Worm (Caenorhabditis elegans) whole organism, L1 larva: Measurements from ENCODE around the gene F56A8.8.

Experiments
- F16B12.6 ChIP-seq: fragments of 150-350 bp; optimal IDR thresholded peaks from 2 replicates; lab custom pipeline; 2014; ENCODE audit warnings: missing biosample characterization, missing genetic modification characterization
- aha-1 ChIP-seq: fragments of 150-350 bp; optimal IDR thresholded peaks from 2 replicates; lab custom pipeline; 2014; ENCODE audit warnings: missing biosample characterization, missing genetic modification characterization
- ceh-88 ChIP-seq: fragments of 200-800 bp; sonication (Bioruptor generic); IDR thresholded peaks from 2 replicates; pipeline ENCODE4 v1.3.6; 2022; ENCODE audit warnings: missing genetic modification characterization, missing compliant biosample characterization
- ces-1 ChIP-seq: fragments of 150-350 bp; optimal IDR thresholded peaks from 2 replicates; lab custom pipeline; 2014; ENCODE audit warnings: missing biosample characterization, missing genetic modification reagents, missing genetic modification characterization
- dpl-1 ChIP-seq, 3 experiments: fragments of 150-350 bp in 2 of 3; sonication (generic microtip) in 1 of 3; optimal IDR thresholded peaks; 2 replicates each; lab custom pipeline; 2014 to 2017; ENCODE audit warnings: missing biosample characterization in 3 of 3, missing genetic modification characterization in 3 of 3, missing genetic modification reagents in 3 of 3
- efl-1 ChIP-seq, 4 experiments: fragments of 150-350 bp; optimal IDR thresholded peaks in 3 of 4; peaks in 1 of 4; 1 replicate in 1 of 4; 2 replicates in 3 of 4; lab custom pipeline; 2014; ENCODE audit warnings: missing biosample characterization in 2 of 4, missing genetic modification characterization in 2 of 4, missing genetic modification reagents in 2 of 4
- egl-13 ChIP-seq: sonication (generic microtip); optimal IDR thresholded peaks from 2 replicates; lab custom pipeline; 2016; ENCODE audit warnings: missing genotype, missing genetic modification reagents, missing genetic modification characterization, missing compliant biosample characterization
- fkh-10 ChIP-seq: sonication (generic microtip); optimal IDR thresholded peaks from 2 replicates; lab custom pipeline; 2017; ENCODE audit warnings: missing biosample characterization, missing genetic modification reagents, missing genetic modification characterization
- fos-1 ChIP-seq: fragments of 150-350 bp; optimal IDR thresholded peaks from 2 replicates; lab custom pipeline; 2014; ENCODE audit warnings: missing biosample characterization, missing genetic modification characterization
- hpl-2 ChIP-seq: fragments of 150-350 bp; optimal IDR thresholded peaks from 2 replicates; lab custom pipeline; 2014; ENCODE audit warnings: missing biosample characterization, missing genetic modification reagents, missing genetic modification characterization
- irx-1 ChIP-seq: sonication (generic microtip); optimal IDR thresholded peaks from 2 replicates; lab custom pipeline; 2016; ENCODE audit warnings: missing genetic modification characterization, missing compliant biosample characterization
- lin-13 ChIP-seq: fragments of 150-350 bp; optimal IDR thresholded peaks from 2 replicates; lab custom pipeline; 2014; ENCODE audit warnings: missing biosample characterization, missing genetic modification reagents, missing genetic modification characterization
- lin-14 ChIP-seq: fragments of 200-800 bp; sonication (Bioruptor generic); optimal IDR thresholded peaks from 2 replicates; lab custom pipeline; 2018; ENCODE audit warnings: mild to moderate bottlenecking, missing genetic modification characterization, moderate library complexity, missing compliant biosample characterization
- lin-39 ChIP-seq: fragments of 150-350 bp; optimal IDR thresholded peaks from 2 replicates; lab custom pipeline; 2014; ENCODE audit warnings: missing biosample characterization, missing genetic modification reagents, missing genetic modification characterization
- mdl-1 ChIP-seq, 2 experiments: fragments of 150-350 bp; optimal IDR thresholded peaks; 2 replicates each; lab custom pipeline; 2014 to 2017; ENCODE audit warnings: missing biosample characterization in 2 of 2, missing genetic modification characterization in 2 of 2, inconsistent platforms in 1 of 2
- mef-2 ChIP-seq: fragments of 150-350 bp; optimal IDR thresholded peaks from 2 replicates; lab custom pipeline; 2014; ENCODE audit warnings: missing biosample characterization, missing genetic modification characterization
- nhr-237 ChIP-seq: fragments of 150-350 bp; optimal IDR thresholded peaks from 2 replicates; lab custom pipeline; 2014; ENCODE audit warnings: missing biosample characterization, missing genetic modification characterization
- nhr-76 ChIP-seq: sonication (generic microtip); optimal IDR thresholded peaks from 2 replicates; lab custom pipeline; 2017; ENCODE audit warnings: missing biosample characterization, missing genetic modification characterization
- nhr-77 ChIP-seq: fragments of 150-350 bp; optimal IDR thresholded peaks from 2 replicates; lab custom pipeline; 2014; ENCODE audit warnings: missing biosample characterization, missing genetic modification characterization
- nhr-84 ChIP-seq: sonication (generic microtip); optimal IDR thresholded peaks from 2 replicates; lab custom pipeline; 2017; ENCODE audit warnings: missing biosample characterization, missing genetic modification characterization
- nhr-85 ChIP-seq: sonication (generic microtip); peaks from one replicate; lab custom pipeline; 2016; ENCODE audit warnings: missing genetic modification characterization, inconsistent platforms, missing compliant biosample characterization
- snu-23 ChIP-seq: sonication (generic microtip); optimal IDR thresholded peaks from 2 replicates; lab custom pipeline; 2016; ENCODE audit warnings: missing genetic modification characterization, missing compliant biosample characterization
- swsn-7 ChIP-seq: sonication (generic microtip); optimal IDR thresholded peaks from 2 replicates; lab custom pipeline; 2016; ENCODE audit warnings: missing genetic modification characterization, missing compliant biosample characterization
- unc-130 ChIP-seq: fragments of 150-350 bp; optimal IDR thresholded peaks from 2 replicates; lab custom pipeline; 2017; ENCODE audit warnings: missing biosample characterization, missing genetic modification characterization, inconsistent platforms
- unc-86 ChIP-seq: sonication (generic microtip); optimal IDR thresholded peaks from 2 replicates; lab custom pipeline; 2016; ENCODE audit warnings: missing genetic modification characterization, missing compliant biosample characterization
- vab-15 ChIP-seq: sonication (generic microtip); optimal IDR thresholded peaks from 2 replicates; lab custom pipeline; 2017; ENCODE audit warnings: missing genotype, mild to moderate bottlenecking, missing genetic modification characterization, missing compliant biosample characterization
- xbp-1 ChIP-seq: sonication (generic microtip); optimal IDR thresholded peaks from 2 replicates; lab custom pipeline; 2016; ENCODE audit warnings: missing genetic modification characterization, missing compliant biosample characterization

Gene F56A8.8

DNA sequence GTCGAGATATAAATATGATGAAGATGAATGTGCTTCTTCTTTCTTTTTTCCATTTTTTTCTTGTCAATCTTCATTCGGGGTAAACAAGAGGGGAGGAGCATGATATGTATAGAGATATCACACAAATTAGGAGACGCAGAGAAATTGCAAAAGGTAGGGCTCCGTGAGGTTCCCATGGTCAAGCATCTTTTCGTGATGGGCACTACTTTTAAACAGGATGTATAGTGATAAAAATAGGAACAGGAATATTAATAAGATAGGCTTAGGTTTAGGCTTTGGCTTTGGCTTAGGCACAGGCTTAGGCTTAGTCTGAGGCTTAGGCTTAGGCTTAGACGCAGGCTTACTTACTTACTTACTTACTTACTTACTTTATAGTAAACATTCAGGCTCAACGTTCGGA, 39.2 kb downstream of the F56A8.8 start, which contains the start of gene F53A2.1:
TSS of gene F53A2.1 (minus strand) at position 101 of the 400 bp plus-strand sequence.
- no peak for TF ChIP-seq fos-1 (tag; lab: Kevin White, UChicago)
- no peak for TF ChIP-seq F16B12.6 (tag; lab: Kevin White, UChicago)
- no peak for TF ChIP-seq dpl-1 (GFP tag; optimal IDR thresholded peaks at IDR 0.05; lab: Kevin White, UChicago)
- no peak for TF ChIP-seq ceh-88 (GFP tag; lab: Robert Waterston, UW)
- TF ChIP-seq nhr-76 = no peak
- no peak for TF ChIP-seq unc-86
- no peak for TF ChIP-seq hpl-2 (GFP tag; lab: Kevin White, UChicago)
- no peak for TF ChIP-seq unc-130 (tag; lab: Kevin White, UChicago)
- TF ChIP-seq nhr-237 = no peak
- no peak for TF ChIP-seq mef-2 (tag; lab: Kevin White, UChicago)
- TF ChIP-seq, all 84 proteins: peak for 0

DNA sequence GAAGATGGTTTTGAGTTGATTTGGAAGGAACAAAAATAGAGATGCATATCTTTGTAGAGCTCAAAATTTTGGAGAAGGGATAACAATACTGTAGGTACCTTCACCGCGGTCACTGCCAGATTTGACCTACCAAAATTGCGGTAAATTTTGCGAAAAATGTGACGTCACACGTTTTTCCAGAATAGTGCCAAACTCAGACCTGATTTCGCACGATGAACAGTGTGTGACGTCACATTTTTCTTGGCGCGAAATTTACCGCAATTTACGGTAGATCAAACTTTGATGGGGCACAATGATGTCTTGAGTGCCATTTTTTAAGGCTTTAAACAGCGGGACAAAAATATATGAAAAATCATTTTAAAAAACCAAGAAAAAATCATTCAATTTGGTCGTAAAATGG, 43.4 kb downstream of the F56A8.8 start:
- no peak for TF ChIP-seq mdl-1 (tag; optimal IDR thresholded peaks at IDR 0.05; lab: Kevin White, UChicago)
- no peak for TF ChIP-seq snu-23 (GFP tag; lab: Kevin White, UChicago)
- TF ChIP-seq ces-1 = no peak
- TF ChIP-seq ceh-88 (GFP tag; lab: Robert Waterston, UW) = no peak
- no peak for TF ChIP-seq vab-15 (tag; lab: Kevin White, UChicago)
- TF ChIP-seq fos-1 (tag; lab: Kevin White, UChicago) = no peak
- no peak for TF ChIP-seq lin-14 (GFP tag; lab: Kevin White, UChicago)
- TF ChIP-seq nhr-84 (tag; lab: Kevin White, UChicago) = no peak
- TF ChIP-seq efl-1 (optimal IDR thresholded peaks at IDR 0.05; lab: Kevin White, UChicago) = no peak
- peak in 1 of 2 experiments; percentile 64 for TF ChIP-seq efl-1 (GFP tag; optimal IDR thresholded peaks at IDR 0.05 in 1 of 2; lab: Kevin White, UChicago)
- peak; percentile 10 for TF ChIP-seq nhr-85 (tag; lab: Kevin White, UChicago)
- no peak for TF ChIP-seq lin-13
- no peak for TF ChIP-seq fkh-10 (GFP tag; lab: Kevin White, UChicago)
- TF ChIP-seq xbp-1 (tag; lab: Kevin White, UChicago) = no peak

DNA sequence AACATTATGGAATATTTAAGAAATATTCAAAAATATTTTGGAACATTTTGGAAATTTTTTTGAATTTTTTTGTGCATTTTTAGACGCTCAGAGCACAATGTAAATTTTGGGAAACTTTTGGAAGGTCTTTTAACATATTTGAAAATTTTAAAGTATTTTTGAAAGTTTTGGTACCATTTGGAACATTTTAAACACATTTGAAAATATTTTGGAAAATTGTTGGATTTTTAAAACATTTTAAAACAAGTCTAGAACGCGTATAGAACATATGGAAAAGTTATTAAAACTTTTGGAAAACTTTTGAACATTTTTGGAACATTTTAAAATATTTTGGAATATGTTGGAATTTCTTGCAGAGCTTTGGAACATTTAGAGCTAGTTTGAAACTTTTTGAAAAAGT, 48.2 kb downstream of the F56A8.8 start, which contains the start of gene sdz-20:
TSS of gene sdz-20 (plus strand) at position 301 of the 400 bp plus-strand sequence.
- TF ChIP-seq aha-1 (tag; lab: Kevin White, UChicago) (no peak), unc-130 (tag; lab: Kevin White, UChicago) (no peak), egl-13 (no peak), mef-2 (tag; lab: Kevin White, UChicago) (no peak), dpl-1 (GFP tag; optimal IDR thresholded peaks at IDR 0.05; lab: Kevin White, UChicago) (no peak), snu-23 (GFP tag; lab: Kevin White, UChicago) (no peak), irx-1 (tag; lab: Kevin White, UChicago) (no peak), nhr-77 (no peak), swsn-7 (tag; lab: Kevin White, UChicago) (no peak), lin-39 (tag; lab: Kevin White, UChicago) (no peak)
